Worm (Caenorhabditis elegans) whole organism, L2 larva: Measurements from ENCODE around the gene K01F9.2.

Source experiments
- C34F6.9 ChIP-seq: fragments of 150-350 bp; optimal IDR thresholded peaks from 2 replicates; lab custom pipeline; 2014; ENCODE audit warnings: missing biosample characterization, missing genetic modification characterization
- F13H6.1 ChIP-seq: sonication (generic microtip); optimal IDR thresholded peaks from 2 replicates; lab custom pipeline; 2016; ENCODE audit warnings: missing genetic modification characterization, missing compliant biosample characterization
- R02D3.7 ChIP-seq: fragments of 150-350 bp; optimal IDR thresholded peaks from 2 replicates; lab custom pipeline; 2014; ENCODE audit warnings: missing biosample characterization, missing genetic modification characterization
- Y55F3AM.14 ChIP-seq: fragments of 200-800 bp; sonication (Bioruptor generic); optimal IDR thresholded peaks from 2 replicates; lab custom pipeline; 2018; ENCODE audit warnings: mild to moderate bottlenecking, missing genetic modification characterization, missing compliant biosample characterization
- alr-1 ChIP-seq: fragments of 150-350 bp; optimal IDR thresholded peaks from 2 replicates; lab custom pipeline; 2014; ENCODE audit warnings: missing biosample characterization, missing genetic modification characterization
- ama-1 ChIP-seq: fragments of 150-350 bp; optimal IDR thresholded peaks from 2 replicates; lab custom pipeline; 2018; ENCODE audit warnings: inconsistent platforms
- blmp-1 ChIP-seq: sonication (generic microtip); optimal IDR thresholded peaks from 2 replicates; lab custom pipeline; 2017; ENCODE audit warnings: missing genetic modification characterization, mild to moderate bottlenecking, missing compliant biosample characterization, antibody characterized with exemption, moderate library complexity; ENCODE audit not compliant: insufficient read depth
- ceh-16 ChIP-seq: fragments of 150-350 bp; optimal IDR thresholded peaks from 2 replicates; lab custom pipeline; 2014; ENCODE audit warnings: missing biosample characterization, missing genetic modification characterization
- ceh-82 ChIP-seq: fragments of 150-350 bp; optimal IDR thresholded peaks from 2 replicates; lab custom pipeline; 2014; ENCODE audit warnings: missing biosample characterization, missing genetic modification characterization
- crh-2 ChIP-seq: sonication (generic microtip); optimal IDR thresholded peaks from 2 replicates; lab custom pipeline; 2017; ENCODE audit warnings: missing biosample characterization, missing genetic modification characterization
- dmd-4 ChIP-seq: sonication (generic microtip); optimal IDR thresholded peaks from 2 replicates; lab custom pipeline; 2017; ENCODE audit warnings: missing biosample characterization, missing genetic modification characterization
- egl-27 ChIP-seq: sonication (generic microtip); optimal IDR thresholded peaks from 3 replicates; lab custom pipeline; 2017; ENCODE audit warnings: missing biosample characterization, missing genetic modification reagents, missing genetic modification characterization
- elt-1 ChIP-seq: fragments of 150-350 bp; optimal IDR thresholded peaks from 2 replicates; lab custom pipeline; 2014; ENCODE audit warnings: missing biosample characterization, missing genetic modification characterization
- elt-3 ChIP-seq: sonication (generic microtip); optimal IDR thresholded peaks from 2 replicates; lab custom pipeline; 2017; ENCODE audit warnings: missing biosample characterization, missing genetic modification characterization
- fos-1 ChIP-seq: fragments of 150-350 bp; optimal IDR thresholded peaks from 2 replicates; lab custom pipeline; 2014; ENCODE audit warnings: missing biosample characterization, missing genetic modification characterization
- gmeb-1 ChIP-seq: fragments of 150-350 bp; optimal IDR thresholded peaks from 2 replicates; lab custom pipeline; 2014; ENCODE audit warnings: missing biosample characterization, missing genetic modification characterization
- lin-13 ChIP-seq: fragments of 150-350 bp; optimal IDR thresholded peaks from 2 replicates; lab custom pipeline; 2014; ENCODE audit warnings: missing biosample characterization, missing genetic modification reagents, missing genetic modification characterization
- lsy-2 ChIP-seq, 2 experiments: fragments of 150-350 bp in 1 of 2; sonication (generic microtip) in 1 of 2; optimal IDR thresholded peaks; 2 replicates each; lab custom pipeline; 2014 to 2017; ENCODE audit warnings: missing biosample characterization in 2 of 2, missing genetic modification characterization in 2 of 2
- mab-5 ChIP-seq: fragments of 150-350 bp; optimal IDR thresholded peaks from 2 replicates; lab custom pipeline; 2014; ENCODE audit warnings: missing biosample characterization, missing genetic modification characterization
- mbf-1 ChIP-seq: sonication (generic microtip); optimal IDR thresholded peaks from 2 replicates; lab custom pipeline; 2017; ENCODE audit warnings: missing biosample characterization, missing genetic modification characterization
- mdl-1 ChIP-seq, 2 experiments: fragments of 150-350 bp in 1 of 2; sonication (generic microtip) in 1 of 2; optimal IDR thresholded peaks; 2 replicates each; lab custom pipeline; 2017; ENCODE audit warnings: missing biosample characterization in 2 of 2, missing genetic modification characterization in 2 of 2
- nhr-10 ChIP-seq: sonication (generic microtip); optimal IDR thresholded peaks from 2 replicates; lab custom pipeline; 2017; ENCODE audit warnings: missing biosample characterization, missing genetic modification characterization
- nhr-12 ChIP-seq: fragments of 150-350 bp; optimal IDR thresholded peaks from 2 replicates; lab custom pipeline; 2014; ENCODE audit warnings: missing biosample characterization, missing genetic modification characterization
- nhr-129 ChIP-seq: fragments of 150-350 bp; optimal IDR thresholded peaks from 2 replicates; lab custom pipeline; 2014; ENCODE audit warnings: missing biosample characterization, missing genetic modification characterization
- nhr-21 ChIP-seq: fragments of 150-350 bp; optimal IDR thresholded peaks from 2 replicates; lab custom pipeline; 2014; ENCODE audit warnings: missing biosample characterization, missing genetic modification characterization
- nhr-23 ChIP-seq: fragments of 150-350 bp; optimal IDR thresholded peaks from 2 replicates; lab custom pipeline; 2014; ENCODE audit warnings: missing biosample characterization, missing genetic modification reagents, missing genetic modification characterization
- nhr-237 ChIP-seq: fragments of 150-350 bp; optimal IDR thresholded peaks from 2 replicates; lab custom pipeline; 2014; ENCODE audit warnings: missing biosample characterization, missing genetic modification characterization
- nhr-25 ChIP-seq: fragments of 150-350 bp; sonication (generic microtip); optimal IDR thresholded peaks from 3 replicates; lab custom pipeline; 2014; ENCODE audit warnings: missing biosample characterization, missing genetic modification characterization
- nhr-77 ChIP-seq: fragments of 150-350 bp; optimal IDR thresholded peaks from 2 replicates; lab custom pipeline; 2014; ENCODE audit warnings: missing biosample characterization, missing genetic modification characterization
- peb-1 ChIP-seq: fragments of 150-350 bp; optimal IDR thresholded peaks from 2 replicates; lab custom pipeline; 2014; ENCODE audit warnings: missing biosample characterization, missing genetic modification characterization
- sem-4 ChIP-seq: fragments of 150-350 bp; optimal IDR thresholded peaks from 2 replicates; lab custom pipeline; 2014; ENCODE audit warnings: missing biosample characterization, missing genetic modification reagents, missing genetic modification characterization
- sma-3 ChIP-seq: sonication (generic microtip); optimal IDR thresholded peaks from 2 replicates; lab custom pipeline; 2016; ENCODE audit warnings: missing genetic modification reagents, missing genetic modification characterization, missing compliant biosample characterization
- sma-9 ChIP-seq, 2 experiments: fragments of 150-350 bp in 1 of 2; sonication (generic microtip) in 1 of 2; optimal IDR thresholded peaks; 2 replicates each; lab custom pipeline; 2014 to 2016; ENCODE audit warnings: missing genetic modification characterization in 2 of 2, mild to moderate bottlenecking in 1 of 2, missing biosample characterization in 1 of 2, missing compliant biosample characterization in 1 of 2, missing genetic modification reagents in 1 of 2, moderate library complexity in 1 of 2
- snpc-4 ChIP-seq: fragments of 150-350 bp; optimal IDR thresholded peaks from 2 replicates; lab custom pipeline; 2014; ENCODE audit warnings: missing biosample characterization, missing genetic modification characterization
- unc-39 ChIP-seq: fragments of 150-350 bp; optimal IDR thresholded peaks from 2 replicates; lab custom pipeline; 2014; ENCODE audit warnings: missing biosample characterization, missing genetic modification characterization
- unc-55 ChIP-seq: fragments of 150-350 bp; sonication (generic microtip); optimal IDR thresholded peaks from 3 replicates; lab custom pipeline; 2014; ENCODE audit warnings: missing biosample characterization, missing genetic modification reagents, missing genetic modification characterization
- zag-1 ChIP-seq: fragments of 150-350 bp; optimal IDR thresholded peaks from 2 replicates; lab custom pipeline; 2014; ENCODE audit warnings: missing biosample characterization, missing genetic modification characterization
- ztf-1 ChIP-seq: fragments of 200-800 bp; sonication (Bioruptor generic); conservative IDR thresholded peaks from 2 replicates; pipeline ENCODE4 v1.3.6; 2022; ENCODE audit warnings: missing genetic modification characterization, missing compliant biosample characterization
- ztf-11 ChIP-seq: sonication (generic microtip); optimal IDR thresholded peaks from 2 replicates; lab custom pipeline; 2017; ENCODE audit warnings: missing biosample characterization, missing genetic modification characterization
- ztf-4 ChIP-seq: fragments of 150-350 bp; optimal IDR thresholded peaks from 2 replicates; lab custom pipeline; 2014; ENCODE audit warnings: missing biosample characterization, missing genetic modification characterization

The K01F9.2 gene

ce11 chrIII:8877002-8877401, at the start of gene K01F9.2:
Gene K01F9.2 (minus strand): TSS chrIII:8877128.
- TF ChIP-seq nhr-237 (tag; lab: Kevin White, UChicago) (no peak), nhr-21 (tag; lab: Kevin White, UChicago) (no peak), lsy-2 (tag; optimal IDR thresholded peaks at IDR 0.05; lab: Kevin White, UChicago) (peak in 1 of 2 experiments; percentile 22)

DNA sequence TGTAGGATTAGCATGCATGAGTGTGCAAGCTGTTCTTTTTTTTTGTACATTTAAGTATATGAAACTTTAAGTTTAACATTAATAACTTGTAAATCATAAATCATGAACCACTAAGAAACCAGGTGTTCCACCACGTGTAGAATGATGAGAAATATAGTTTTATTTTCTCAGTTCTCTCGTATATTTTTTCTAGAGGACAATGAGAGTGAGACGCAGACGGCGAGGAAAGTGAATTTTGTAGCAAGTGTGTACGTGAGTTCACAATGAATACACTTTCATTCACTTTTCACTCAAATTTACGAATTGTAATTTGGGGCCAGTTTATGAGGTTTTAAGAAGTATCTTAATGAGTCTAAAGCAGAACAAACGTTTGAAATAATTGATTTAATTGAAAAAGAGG, 49.6 kb upstream of the K01F9.2 start:
- TF ChIP-seq F13H6.1 (no peak), ztf-4 (tag; lab: Kevin White, UChicago) (no peak), nhr-129 (tag; lab: Kevin White, UChicago) (no peak), ceh-82 (tag; lab: Kevin White, UChicago) (no peak), mbf-1 (tag; lab: Kevin White, UChicago) (no peak), unc-39 (tag; lab: Kevin White, UChicago) (no peak), fos-1 (peak; percentile 19), nhr-77 (tag; lab: Kevin White, UChicago) (no peak), elt-1 (tag; lab: Kevin White, UChicago) (no peak), peb-1 (no peak), sma-3 (GFP tag; lab: Kevin White, UChicago) (peak; percentile 28), zag-1 (tag; lab: Kevin White, UChicago) (no peak), blmp-1 (tag; lab: Kevin White, UChicago) (peak; percentile 88), nhr-12 (tag; lab: Kevin White, UChicago) (no peak), crh-2 (tag; lab: Kevin White, UChicago) (peak; percentile 31), nhr-10 (tag; lab: Kevin White, UChicago) (no peak), gmeb-1 (tag; lab: Kevin White, UChicago) (peak; percentile 1), sem-4 (peak; percentile 12), R02D3.7 (tag; lab: Kevin White, UChicago) (no peak), dmd-4 (no peak), C34F6.9 (tag; lab: Kevin White, UChicago) (peak; percentile 6), lin-13 (GFP tag; lab: Kevin White, UChicago) (no peak), lsy-2 (tag; optimal IDR thresholded peaks at IDR 0.05; lab: Kevin White, UChicago) (no peak), ama-1 (lab: Kevin White, UChicago) (no peak)

DNA sequence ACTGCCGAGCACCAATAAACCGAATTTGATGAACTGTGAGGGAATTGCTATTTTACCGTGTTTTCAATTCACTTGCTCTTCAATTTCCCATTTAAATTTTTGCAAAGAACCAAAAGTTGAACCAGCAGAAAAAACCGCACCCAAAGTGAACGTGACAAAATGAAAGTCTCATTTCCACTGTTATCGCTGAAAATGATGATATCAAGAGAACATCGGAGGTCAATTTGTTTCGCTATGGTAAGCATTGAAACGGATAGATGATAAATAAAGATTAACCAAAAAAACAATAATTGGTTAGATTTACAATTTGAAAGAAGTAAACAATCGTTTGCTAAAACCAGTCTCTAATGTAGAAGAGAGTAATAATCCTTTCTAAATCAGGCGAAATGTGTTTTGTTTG, 48.6 kb upstream of the K01F9.2 start:
- no peak for TF ChIP-seq nhr-77 (tag; lab: Kevin White, UChicago)
- TF ChIP-seq sma-9 (GFP tag; optimal IDR thresholded peaks at IDR 0.05; lab: Kevin White, UChicago) = peak; percentile 58
- TF ChIP-seq sma-9 (tag; optimal IDR thresholded peaks at IDR 0.05; lab: Kevin White, UChicago) = no peak
- TF ChIP-seq ceh-82 (tag; lab: Kevin White, UChicago) = no peak
- TF ChIP-seq fos-1 = peak; percentile 16

ce11 chrIII:8923937-8924336, 47.0 kb upstream of the K01F9.2 start, which contains the start of gene ZK637.12:
Gene ZK637.12 (plus strand): TSS chrIII:8924237.
- TF ChIP-seq ceh-16 (tag; lab: Kevin White, UChicago) (no peak), ama-1 (lab: Kevin White, UChicago) (no peak), peb-1 (no peak), ztf-1 (no peak), F13H6.1 (no peak), nhr-10 (tag; lab: Kevin White, UChicago) (no peak), unc-39 (tag; lab: Kevin White, UChicago) (no peak), nhr-21 (tag; lab: Kevin White, UChicago) (no peak), nhr-23 (tag; lab: Kevin White, UChicago) (no peak), nhr-237 (tag; lab: Kevin White, UChicago) (no peak), lin-13 (GFP tag; lab: Kevin White, UChicago) (no peak)

- TF ChIP-seq nhr-25 (tag; lab: Kevin White, UChicago) (peak; percentile 65), nhr-21 (tag; lab: Kevin White, UChicago) (no peak), nhr-129 (tag; lab: Kevin White, UChicago) (peak; percentile 4)
Measured at ce11 chrIII:8923240-8923734, 46.4 kb upstream of the K01F9.2 start, which contains the start of gene glb-1. Gene glb-1 (minus strand): TSS chrIII:8923290.

- no peak for TF ChIP-seq R02D3.7 (tag; lab: Kevin White, UChicago)
- peak; percentile 39 for TF ChIP-seq sma-9 (GFP tag; optimal IDR thresholded peaks at IDR 0.05; lab: Kevin White, UChicago)
- no peak for TF ChIP-seq sma-9 (tag; optimal IDR thresholded peaks at IDR 0.05; lab: Kevin White, UChicago)
- TF ChIP-seq elt-1 (tag; lab: Kevin White, UChicago) = no peak
- TF ChIP-seq blmp-1 (tag; lab: Kevin White, UChicago) = no peak
- TF ChIP-seq snpc-4 (tag; lab: Kevin White, UChicago) = no peak
- TF ChIP-seq nhr-25 (tag; lab: Kevin White, UChicago) = peak; percentile 37
- peak; percentile 11 for TF ChIP-seq C34F6.9 (tag; lab: Kevin White, UChicago)
- TF ChIP-seq mdl-1 (tag; optimal IDR thresholded peaks at IDR 0.05; lab: Kevin White, UChicago) = peak in 1 of 2 experiments; percentile 57
- TF ChIP-seq nhr-12 (tag; lab: Kevin White, UChicago) = no peak
- TF ChIP-seq alr-1 (tag; lab: Kevin White, UChicago) = no peak
- no peak for TF ChIP-seq egl-27
- TF ChIP-seq ztf-11 (tag; lab: Kevin White, UChicago) = no peak
- TF ChIP-seq nhr-129 (tag; lab: Kevin White, UChicago) = peak; percentile 54
- TF ChIP-seq ceh-82 (tag; lab: Kevin White, UChicago) = no peak
- no peak for TF ChIP-seq unc-55
- no peak for TF ChIP-seq Y55F3AM.14 (GFP tag; lab: Kevin White, UChicago)
- no peak for TF ChIP-seq elt-3 (tag; lab: Kevin White, UChicago)
- TF ChIP-seq unc-39 (tag; lab: Kevin White, UChicago) = no peak
- TF ChIP-seq mab-5 = no peak
- no peak for TF ChIP-seq gmeb-1 (tag; lab: Kevin White, UChicago)
- no peak for TF ChIP-seq nhr-237 (tag; lab: Kevin White, UChicago)
Measured at ce11 chrIII:8922061-8922460, 45.1 kb upstream of the K01F9.2 start.
